Fruit fly (Drosophila melanogaster): ENCODE results near the gene Fur1.

dm6 chr3R:25321681-25322080 is 151.2 kb downstream of the Fur1 start:
- TF ChIP-seq CG7045 (GFP tag; optimal IDR thresholded peaks at IDR 0.05): no peak
- TF ChIP-seq Clk (GFP tag; optimal IDR thresholded peaks at IDR 0.05): no peak
- TF ChIP-seq pad (GFP tag; optimal IDR thresholded peaks at IDR 0.05): no peak
- no peak for TF ChIP-seq Crg-1 (GFP tag; optimal IDR thresholded peaks at IDR 0.05)
- TF ChIP-seq CG5204 (GFP tag; optimal IDR thresholded peaks at IDR 0.05): no peak
- TF ChIP-seq tj (GFP tag; optimal IDR thresholded peaks at IDR 0.05): no peak
- TF ChIP-seq bab1 (GFP tag; optimal IDR thresholded peaks at IDR 0.05): no peak
- no peak for TF ChIP-seq cic (GFP tag; optimal IDR thresholded peaks at IDR 0.05)
